Fruit fly (Drosophila melanogaster) whole organism, embryonic: ENCODE results near the gene Nepl14.

ENCODE experiments used
- Adf1 ChIP-seq: fragments of 200-800 bp; sonication (Bioruptor generic); IDR thresholded peaks from 2 replicates; pipeline ENCODE4 v1.3.6; 2022; ENCODE audit warnings: missing biosample characterization, missing genetic modification characterization
- CG11093 ChIP-seq: fragments of 200-800 bp; sonication (Bioruptor generic); IDR thresholded peaks from 3 replicates; pipeline ENCODE4 v1.3.6; 2022; ENCODE audit warnings: missing biosample characterization, missing genetic modification characterization
- CG11247 ChIP-seq: fragments of 200-800 bp; sonication (Bioruptor generic); IDR thresholded peaks from 2 replicates; pipeline ENCODE4 v1.3.6; 2022; ENCODE audit warnings: missing biosample characterization, missing genetic modification characterization
- CG3065 ChIP-seq: fragments of 200-800 bp; sonication (Bioruptor generic); optimal IDR thresholded peaks from 2 replicates; lab custom pipeline; 2016; ENCODE audit warnings: missing biosample characterization, missing genetic modification characterization
- Hmx ChIP-seq: fragments of 200-800 bp; sonication (Bioruptor generic); optimal IDR thresholded peaks from 2 replicates; lab custom pipeline; 2016; ENCODE audit warnings: missing biosample characterization, missing genetic modification characterization
- run ChIP-seq: fragments of 200-800 bp; sonication (Bioruptor generic); optimal IDR thresholded peaks from 3 replicates; lab custom pipeline; 2018; ENCODE audit warnings: missing biosample characterization, mild to moderate bottlenecking, missing genetic modification characterization

DNA sequence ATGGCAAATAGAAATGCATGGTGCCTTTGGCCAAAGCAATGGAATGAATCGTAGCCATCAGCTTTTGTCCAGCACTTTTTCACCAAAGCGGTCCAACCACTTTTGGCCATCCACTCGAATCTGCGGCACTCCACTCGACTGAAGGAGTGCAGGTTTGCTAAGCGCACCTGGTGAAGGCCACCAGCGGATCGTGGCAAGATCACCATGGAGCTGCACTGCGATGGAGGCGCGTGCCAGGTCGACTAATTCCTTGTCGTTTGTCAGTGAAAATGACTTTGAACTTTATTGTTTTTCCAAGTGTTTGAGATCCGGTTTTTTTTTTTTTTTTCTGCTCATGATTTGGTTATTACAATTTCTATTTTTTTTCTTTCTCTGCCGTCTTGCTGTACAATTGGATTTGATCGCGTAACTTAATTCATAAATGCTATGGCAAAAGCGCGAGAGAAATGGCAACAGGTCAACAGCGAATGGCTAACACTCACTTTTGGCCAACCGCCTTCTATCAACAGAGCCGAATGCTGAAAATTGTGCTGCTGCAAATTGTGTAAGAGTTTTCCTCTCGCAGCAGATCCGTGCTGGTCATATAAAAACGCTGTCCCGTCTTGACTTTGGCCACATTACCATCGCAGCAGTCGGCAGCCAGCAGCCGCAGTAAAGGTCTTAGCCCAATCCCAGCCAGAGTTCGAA, 40.3 kb upstream of the Nepl14 start, which contains the start of gene CG7031:
- TF ChIP-seq CG3065 (GFP tag; lab: Kevin White, UChicago), result no peak
- TF ChIP-seq run, result no peak
- TF ChIP-seq Hmx (GFP tag; lab: Kevin White, UChicago), result no peak
- no peak for TF ChIP-seq CG11247 (GFP tag; lab: Robert Waterston, UW)
- TF ChIP-seq Adf1 (GFP tag; lab: Robert Waterston, UW), result no peak
- TF ChIP-seq CG11093 (GFP tag; lab: Robert Waterston, UW), result no peak
